Worm (Caenorhabditis elegans) whole organism, L2 larva: ENCODE data around the gene F32D8.14.

ENCODE experiments used
- C34F6.9 ChIP-seq: fragments of 150-350 bp; optimal IDR thresholded peaks from 2 replicates; lab custom pipeline; 2014; ENCODE audit warnings: missing biosample characterization, missing genetic modification characterization
- R02D3.7 ChIP-seq: fragments of 150-350 bp; optimal IDR thresholded peaks from 2 replicates; lab custom pipeline; 2014; ENCODE audit warnings: missing biosample characterization, missing genetic modification characterization
- Y55F3AM.14 ChIP-seq: fragments of 200-800 bp; sonication (Bioruptor generic); optimal IDR thresholded peaks from 2 replicates; lab custom pipeline; 2018; ENCODE audit warnings: mild to moderate bottlenecking, missing genetic modification characterization, missing compliant biosample characterization
- ZK546.5 ChIP-seq: sonication (generic microtip); optimal IDR thresholded peaks from 2 replicates; lab custom pipeline; 2017; ENCODE audit warnings: missing biosample characterization, missing genetic modification characterization
- blmp-1 ChIP-seq: sonication (generic microtip); optimal IDR thresholded peaks from 2 replicates; lab custom pipeline; 2017; ENCODE audit warnings: missing genetic modification characterization, mild to moderate bottlenecking, missing compliant biosample characterization, antibody characterized with exemption, moderate library complexity; ENCODE audit not compliant: insufficient read depth
- ceh-16 ChIP-seq: fragments of 150-350 bp; optimal IDR thresholded peaks from 2 replicates; lab custom pipeline; 2014; ENCODE audit warnings: missing biosample characterization, missing genetic modification characterization
- crh-2 ChIP-seq: sonication (generic microtip); optimal IDR thresholded peaks from 2 replicates; lab custom pipeline; 2017; ENCODE audit warnings: missing biosample characterization, missing genetic modification characterization
- dmd-4 ChIP-seq: sonication (generic microtip); optimal IDR thresholded peaks from 2 replicates; lab custom pipeline; 2017; ENCODE audit warnings: missing biosample characterization, missing genetic modification characterization
- egl-27 ChIP-seq: sonication (generic microtip); optimal IDR thresholded peaks from 3 replicates; lab custom pipeline; 2017; ENCODE audit warnings: missing biosample characterization, missing genetic modification reagents, missing genetic modification characterization
- elt-1 ChIP-seq: fragments of 150-350 bp; optimal IDR thresholded peaks from 2 replicates; lab custom pipeline; 2014; ENCODE audit warnings: missing biosample characterization, missing genetic modification characterization
- elt-3 ChIP-seq: sonication (generic microtip); optimal IDR thresholded peaks from 2 replicates; lab custom pipeline; 2017; ENCODE audit warnings: missing biosample characterization, missing genetic modification characterization
- fos-1 ChIP-seq: fragments of 150-350 bp; optimal IDR thresholded peaks from 2 replicates; lab custom pipeline; 2014; ENCODE audit warnings: missing biosample characterization, missing genetic modification characterization
- lin-11 ChIP-seq: fragments of 150-350 bp; sonication (generic microtip); optimal IDR thresholded peaks from 2 replicates; lab custom pipeline; 2014; ENCODE audit warnings: missing biosample characterization, missing genetic modification characterization, inconsistent platforms, mixed read lengths
- lin-13 ChIP-seq: fragments of 150-350 bp; optimal IDR thresholded peaks from 2 replicates; lab custom pipeline; 2014; ENCODE audit warnings: missing biosample characterization, missing genetic modification reagents, missing genetic modification characterization
- lsy-2 ChIP-seq, 2 experiments: fragments of 150-350 bp in 1 of 2; sonication (generic microtip) in 1 of 2; optimal IDR thresholded peaks; 2 replicates each; lab custom pipeline; 2014 to 2017; ENCODE audit warnings: missing biosample characterization in 2 of 2, missing genetic modification characterization in 2 of 2
- mab-5 ChIP-seq: fragments of 150-350 bp; optimal IDR thresholded peaks from 2 replicates; lab custom pipeline; 2014; ENCODE audit warnings: missing biosample characterization, missing genetic modification characterization
- mbf-1 ChIP-seq: sonication (generic microtip); optimal IDR thresholded peaks from 2 replicates; lab custom pipeline; 2017; ENCODE audit warnings: missing biosample characterization, missing genetic modification characterization
- mdl-1 ChIP-seq, 2 experiments: fragments of 150-350 bp in 1 of 2; sonication (generic microtip) in 1 of 2; optimal IDR thresholded peaks; 2 replicates each; lab custom pipeline; 2017; ENCODE audit warnings: missing biosample characterization in 2 of 2, missing genetic modification characterization in 2 of 2
- nhr-10 ChIP-seq: sonication (generic microtip); optimal IDR thresholded peaks from 2 replicates; lab custom pipeline; 2017; ENCODE audit warnings: missing biosample characterization, missing genetic modification characterization
- nhr-12 ChIP-seq: fragments of 150-350 bp; optimal IDR thresholded peaks from 2 replicates; lab custom pipeline; 2014; ENCODE audit warnings: missing biosample characterization, missing genetic modification characterization
- nhr-21 ChIP-seq: fragments of 150-350 bp; optimal IDR thresholded peaks from 2 replicates; lab custom pipeline; 2014; ENCODE audit warnings: missing biosample characterization, missing genetic modification characterization
- nhr-25 ChIP-seq: fragments of 150-350 bp; sonication (generic microtip); optimal IDR thresholded peaks from 3 replicates; lab custom pipeline; 2014; ENCODE audit warnings: missing biosample characterization, missing genetic modification characterization
- nhr-6 ChIP-seq: fragments of 150-350 bp; optimal IDR thresholded peaks from 2 replicates; lab custom pipeline; 2014; ENCODE audit warnings: missing biosample characterization, missing genetic modification characterization
- nhr-77 ChIP-seq: fragments of 150-350 bp; optimal IDR thresholded peaks from 2 replicates; lab custom pipeline; 2014; ENCODE audit warnings: missing biosample characterization, missing genetic modification characterization
- peb-1 ChIP-seq: fragments of 150-350 bp; optimal IDR thresholded peaks from 2 replicates; lab custom pipeline; 2014; ENCODE audit warnings: missing biosample characterization, missing genetic modification characterization
- sem-4 ChIP-seq: fragments of 150-350 bp; optimal IDR thresholded peaks from 2 replicates; lab custom pipeline; 2014; ENCODE audit warnings: missing biosample characterization, missing genetic modification reagents, missing genetic modification characterization
- skn-1 ChIP-seq: sonication (generic microtip); optimal IDR thresholded peaks from 2 replicates; lab custom pipeline; 2017; ENCODE audit warnings: missing biosample characterization, missing genetic modification characterization
- sma-3 ChIP-seq: sonication (generic microtip); optimal IDR thresholded peaks from 2 replicates; lab custom pipeline; 2016; ENCODE audit warnings: missing genetic modification reagents, missing genetic modification characterization, missing compliant biosample characterization
- sma-9 ChIP-seq, 2 experiments: fragments of 150-350 bp in 1 of 2; sonication (generic microtip) in 1 of 2; optimal IDR thresholded peaks; 2 replicates each; lab custom pipeline; 2014 to 2016; ENCODE audit warnings: missing genetic modification characterization in 2 of 2, mild to moderate bottlenecking in 1 of 2, missing biosample characterization in 1 of 2, missing compliant biosample characterization in 1 of 2, missing genetic modification reagents in 1 of 2, moderate library complexity in 1 of 2
- snpc-4 ChIP-seq: fragments of 150-350 bp; optimal IDR thresholded peaks from 2 replicates; lab custom pipeline; 2014; ENCODE audit warnings: missing biosample characterization, missing genetic modification characterization
- unc-39 ChIP-seq: fragments of 150-350 bp; optimal IDR thresholded peaks from 2 replicates; lab custom pipeline; 2014; ENCODE audit warnings: missing biosample characterization, missing genetic modification characterization
- unc-62 ChIP-seq: fragments of 150-350 bp; optimal IDR thresholded peaks from 2 replicates; lab custom pipeline; 2014; ENCODE audit warnings: missing biosample characterization, missing genetic modification reagents, missing genetic modification characterization
- zag-1 ChIP-seq: fragments of 150-350 bp; optimal IDR thresholded peaks from 2 replicates; lab custom pipeline; 2014; ENCODE audit warnings: missing biosample characterization, missing genetic modification characterization
- ztf-1 ChIP-seq: fragments of 200-800 bp; sonication (Bioruptor generic); conservative IDR thresholded peaks from 2 replicates; pipeline ENCODE4 v1.3.6; 2022; ENCODE audit warnings: missing genetic modification characterization, missing compliant biosample characterization
- ztf-11 ChIP-seq: sonication (generic microtip); optimal IDR thresholded peaks from 2 replicates; lab custom pipeline; 2017; ENCODE audit warnings: missing biosample characterization, missing genetic modification characterization
- ztf-4 ChIP-seq: fragments of 150-350 bp; optimal IDR thresholded peaks from 2 replicates; lab custom pipeline; 2014; ENCODE audit warnings: missing biosample characterization, missing genetic modification characterization

Gene F32D8.14

ce11 chrV:10903748-10904147 is 9.2 kb upstream of the F32D8.14 start, which contains the start of gene F32D8.15:
Gene F32D8.15, plus strand, starts transcription at chrV:10904048.
- TF ChIP-seq sma-3 (GFP tag; lab: Kevin White, UChicago): no peak
- no peak for TF ChIP-seq ztf-4 (tag; lab: Kevin White, UChicago)
- TF ChIP-seq lsy-2 (tag; optimal IDR thresholded peaks at IDR 0.05; lab: Kevin White, UChicago): no peak
- TF ChIP-seq R02D3.7 (tag; lab: Kevin White, UChicago): no peak
- no peak for TF ChIP-seq nhr-77 (tag; lab: Kevin White, UChicago)
- no peak for TF ChIP-seq mbf-1 (tag; lab: Kevin White, UChicago)
- TF ChIP-seq blmp-1 (tag; lab: Kevin White, UChicago): no peak
- no peak for TF ChIP-seq mdl-1 (tag; optimal IDR thresholded peaks at IDR 0.05; lab: Kevin White, UChicago)
- no peak for TF ChIP-seq zag-1 (tag; lab: Kevin White, UChicago)
- no peak for TF ChIP-seq snpc-4
- TF ChIP-seq sem-4: no peak
- no peak for TF ChIP-seq dmd-4 (tag; lab: Kevin White, UChicago)
- no peak for TF ChIP-seq peb-1 (tag; lab: Kevin White, UChicago)
- no peak for TF ChIP-seq unc-62 (GFP tag; lab: Kevin White, UChicago)
- TF ChIP-seq C34F6.9 (tag; lab: Kevin White, UChicago): no peak
- no peak for TF ChIP-seq ZK546.5
- TF ChIP-seq nhr-25: no peak
- TF ChIP-seq ztf-11 (tag; lab: Kevin White, UChicago): no peak
- TF ChIP-seq nhr-21 (tag; lab: Kevin White, UChicago): no peak

ce11 chrV:10902682-10903081 is 8.1 kb upstream of the F32D8.14 start, which contains the start of gene F32D8.8:
Gene F32D8.8, minus strand, starts transcription at chrV:10902782.
- no peak for TF ChIP-seq skn-1
- no peak for TF ChIP-seq ZK546.5
- no peak for TF ChIP-seq nhr-77 (tag; lab: Kevin White, UChicago)
- no peak for TF ChIP-seq peb-1 (tag; lab: Kevin White, UChicago)
- TF ChIP-seq lin-11: no peak
- TF ChIP-seq ztf-4 (tag; lab: Kevin White, UChicago): no peak
- TF ChIP-seq lin-13 (GFP tag; lab: Kevin White, UChicago): no peak
- TF ChIP-seq zag-1 (tag; lab: Kevin White, UChicago): no peak
- no peak for TF ChIP-seq elt-3
- no peak for TF ChIP-seq unc-39
- TF ChIP-seq nhr-10 (tag; lab: Kevin White, UChicago): no peak
- TF ChIP-seq mbf-1 (tag; lab: Kevin White, UChicago): no peak
- no peak for TF ChIP-seq nhr-6
- TF ChIP-seq mdl-1 (tag; optimal IDR thresholded peaks at IDR 0.05; lab: Kevin White, UChicago): no peak
- no peak for TF ChIP-seq ceh-16 (tag; lab: Kevin White, UChicago)
- TF ChIP-seq nhr-12 (tag; lab: Kevin White, UChicago): no peak
- no peak for TF ChIP-seq sma-9 (GFP tag; optimal IDR thresholded peaks at IDR 0.05; lab: Kevin White, UChicago)
- no peak for TF ChIP-seq sma-9 (tag; optimal IDR thresholded peaks at IDR 0.05; lab: Kevin White, UChicago)
- no peak for TF ChIP-seq sma-3 (GFP tag; lab: Kevin White, UChicago)
- TF ChIP-seq elt-1 (tag; lab: Kevin White, UChicago): no peak

ce11 chrV:10901125-10901524 is 6.5 kb upstream of the F32D8.14 start, which contains the start of gene spp-16:
Gene spp-16, minus strand, starts transcription at chrV:10901303.
- TF ChIP-seq C34F6.9 (tag; lab: Kevin White, UChicago) (no peak), fos-1 (tag; lab: Kevin White, UChicago) (peak; percentile 37)

- TF ChIP-seq crh-2 (tag; lab: Kevin White, UChicago) (no peak), nhr-25 (peak; percentile 34), lsy-2 (tag; optimal IDR thresholded peaks at IDR 0.05; lab: Kevin White, UChicago) (no peak), ceh-16 (tag; lab: Kevin White, UChicago) (peak; percentile 24)
Measured at ce11 chrV:10898629-10899028, 4.0 kb upstream of the F32D8.14 start.

- no peak for TF ChIP-seq lsy-2 (tag; optimal IDR thresholded peaks at IDR 0.05; lab: Kevin White, UChicago)
- no peak for TF ChIP-seq nhr-77 (tag; lab: Kevin White, UChicago)
- TF ChIP-seq mab-5 (tag; lab: Kevin White, UChicago): no peak
- TF ChIP-seq snpc-4: no peak
- no peak for TF ChIP-seq sem-4
- no peak for TF ChIP-seq ceh-16 (tag; lab: Kevin White, UChicago)
- TF ChIP-seq zag-1 (tag; lab: Kevin White, UChicago): no peak
- TF ChIP-seq ztf-1: no peak
- no peak for TF ChIP-seq egl-27
- no peak for TF ChIP-seq Y55F3AM.14 (GFP tag; lab: Kevin White, UChicago)
- TF ChIP-seq elt-3: no peak
Measured at ce11 chrV:10898107-10898506, 3.5 kb upstream of the F32D8.14 start, which contains the start of gene F32D8.7. Gene F32D8.7, plus strand, starts transcription at chrV:10898435.
